Fruit fly (Drosophila melanogaster) whole organism, embryonic: ENCODE results near the gene H.
A peak's percentile ranks its signal among the peaks of the same experiment; 100 is the strongest.

ENCODE experiments used
- BEAF-32 ChIP-seq: fragments of 200-800 bp; sonication (Bioruptor generic); optimal IDR thresholded peaks from 3 replicates; lab custom pipeline; 2017; ENCODE audit warnings: missing biosample characterization, missing genetic modification characterization, mild to moderate bottlenecking, moderate library complexity, missing genetic modification reagents
- Bteb2 ChIP-seq: fragments of 200-800 bp; sonication (Bioruptor generic); optimal IDR thresholded peaks from 2 replicates; lab custom pipeline; 2016; ENCODE audit warnings: missing biosample characterization, missing genetic modification characterization
- C15 ChIP-seq: fragments of 200-800 bp; sonication (Bioruptor generic); IDR thresholded peaks from 3 replicates; pipeline ENCODE4 v1.3.6; 2022; ENCODE audit warnings: missing biosample characterization, missing genetic modification characterization
- CG12219 ChIP-seq: fragments of 200-800 bp; sonication (Bioruptor generic); optimal IDR thresholded peaks from 3 replicates; lab custom pipeline; 2018; ENCODE audit warnings: missing biosample characterization, mild to moderate bottlenecking, missing genetic modification characterization
- CG13894 ChIP-seq: fragments of 200-800 bp; sonication (Bioruptor generic); optimal IDR thresholded peaks from 3 replicates; lab custom pipeline; 2018; ENCODE audit warnings: missing biosample characterization, mild to moderate bottlenecking, missing genetic modification characterization, moderate library complexity
- CG1603 ChIP-seq: fragments of 200-800 bp; sonication (Bioruptor generic); optimal IDR thresholded peaks from 2 replicates; lab custom pipeline; 2019; ENCODE audit warnings: missing biosample characterization, mild to moderate bottlenecking, missing genetic modification characterization, moderate library complexity
- CG17829 ChIP-seq: fragments of 200-800 bp; optimal IDR thresholded peaks from 2 replicates; lab custom pipeline; 2019; ENCODE audit warnings: missing biosample characterization, mild to moderate bottlenecking, missing genetic modification characterization, moderate library complexity
- CG18599 ChIP-seq: fragments of 200-800 bp; sonication (Bioruptor generic); optimal IDR thresholded peaks from 3 replicates; lab custom pipeline; 2017; ENCODE audit warnings: missing biosample characterization, missing genetic modification characterization, mild to moderate bottlenecking, moderate library complexity, missing genetic modification reagents
- CG2712 ChIP-seq: fragments of 200-800 bp; optimal IDR thresholded peaks from 3 replicates; lab custom pipeline; 2019; ENCODE audit warnings: missing biosample characterization, mild to moderate bottlenecking, missing genetic modification characterization, moderate library complexity
- CG3163 ChIP-seq: fragments of 200-800 bp; sonication (Bioruptor generic); optimal IDR thresholded peaks from 3 replicates; lab custom pipeline; 2016; ENCODE audit warnings: missing biosample characterization, missing genetic modification characterization
- CG34376 ChIP-seq: fragments of 200-800 bp; sonication (Bioruptor generic); optimal IDR thresholded peaks from 2 replicates; lab custom pipeline; 2018; ENCODE audit warnings: missing biosample characterization, mild to moderate bottlenecking, missing genetic modification characterization
- CG4328 ChIP-seq: fragments of 200-800 bp; sonication (Bioruptor generic); optimal IDR thresholded peaks from 3 replicates; lab custom pipeline; 2017; ENCODE audit warnings: missing biosample characterization, missing genetic modification reagents, missing genetic modification characterization
- CG5180 ChIP-seq: fragments of 200-800 bp; sonication (Bioruptor generic); optimal IDR thresholded peaks from 3 replicates; lab custom pipeline; 2017; ENCODE audit warnings: missing biosample characterization, missing genetic modification characterization, mild to moderate bottlenecking, moderate library complexity, missing genetic modification reagents
- CG6791 ChIP-seq: fragments of 200-800 bp; sonication (Bioruptor generic); IDR thresholded peaks from 3 replicates; pipeline ENCODE4 v1.3.6; 2022; ENCODE audit warnings: missing biosample characterization, missing genetic modification characterization; ENCODE audit not compliant: partially characterized antibody
- CG7987 ChIP-seq: fragments of 200-800 bp; sonication (Bioruptor generic); optimal IDR thresholded peaks from 2 replicates; lab custom pipeline; 2018; ENCODE audit warnings: missing biosample characterization, mild to moderate bottlenecking, missing genetic modification characterization, moderate library complexity
- CG8944 ChIP-seq: fragments of 200-800 bp; sonication (Bioruptor generic); optimal IDR thresholded peaks from 3 replicates; lab custom pipeline; 2016; ENCODE audit warnings: missing biosample characterization, missing genetic modification characterization
- CG9609 ChIP-seq: fragments of 200-800 bp; sonication (Bioruptor generic); optimal IDR thresholded peaks from 3 replicates; lab custom pipeline; 2016; ENCODE audit warnings: missing biosample characterization, missing genetic modification characterization
- CG9817 ChIP-seq: fragments of 200-800 bp; sonication (Bioruptor generic); optimal IDR thresholded peaks from 2 replicates; lab custom pipeline; 2018; ENCODE audit warnings: missing biosample characterization, mild to moderate bottlenecking, missing genetic modification characterization, moderate library complexity
- D19B ChIP-seq: fragments of 200-800 bp; sonication (Bioruptor generic); optimal IDR thresholded peaks from 2 replicates; lab custom pipeline; 2017; ENCODE audit warnings: missing biosample characterization, mild to moderate bottlenecking, missing genetic modification characterization
- HmgZ ChIP-seq: fragments of 200-800 bp; sonication (Bioruptor generic); optimal IDR thresholded peaks from 2 replicates; lab custom pipeline; 2018; ENCODE audit warnings: missing biosample characterization, mild to moderate bottlenecking, missing genetic modification characterization
- Med ChIP-seq: fragments of 200-800 bp; sonication (Bioruptor generic); peaks from one replicate; lab custom pipeline; 2016; ENCODE audit warnings: missing biosample characterization, missing genetic modification characterization, mild to moderate bottlenecking, inconsistent platforms, moderate library complexity
- Meics ChIP-seq: fragments of 200-800 bp; sonication (Bioruptor generic); optimal IDR thresholded peaks from 2 replicates; lab custom pipeline; 2017; ENCODE audit warnings: missing biosample characterization, mild to moderate bottlenecking, missing genetic modification characterization
- Nf-YC ChIP-seq: fragments of 200-800 bp; optimal IDR thresholded peaks from 3 replicates; lab custom pipeline; 2019; ENCODE audit warnings: missing biosample characterization, mild to moderate bottlenecking, missing genetic modification characterization, moderate library complexity
- bigmax ChIP-seq: fragments of 200-800 bp; sonication (Bioruptor generic); optimal IDR thresholded peaks from 2 replicates; lab custom pipeline; 2018; ENCODE audit warnings: missing biosample characterization, mild to moderate bottlenecking, missing genetic modification characterization
- cas ChIP-seq: fragments of 200-800 bp; sonication (Bioruptor generic); IDR thresholded peaks from 2 replicates; pipeline ENCODE4 v1.3.6; 2022; ENCODE audit warnings: missing biosample characterization, missing genetic modification characterization
- ci ChIP-seq: fragments of 200-800 bp; sonication (Bioruptor generic); IDR thresholded peaks from 3 replicates; pipeline ENCODE4 v1.3.6; 2022; ENCODE audit warnings: missing biosample characterization, missing genetic modification characterization
- exex ChIP-seq: fragments of 200-800 bp; sonication (Bioruptor generic); optimal IDR thresholded peaks from 4 replicates; lab custom pipeline; 2018; ENCODE audit warnings: missing biosample characterization, mild to moderate bottlenecking, missing genetic modification characterization, moderate library complexity
- eyg ChIP-seq: fragments of 200-800 bp; sonication (Bioruptor generic); optimal IDR thresholded peaks from 3 replicates; lab custom pipeline; 2016; ENCODE audit warnings: missing biosample characterization, missing genetic modification characterization
- fu2 ChIP-seq: fragments of 200-800 bp; sonication (Bioruptor generic); optimal IDR thresholded peaks from 2 replicates; lab custom pipeline; 2016; ENCODE audit warnings: missing biosample characterization, missing genetic modification characterization
- gsb ChIP-seq: fragments of 200-800 bp; sonication (Bioruptor generic); IDR thresholded peaks from 2 replicates; pipeline ENCODE4 v1.3.6; 2022; ENCODE audit warnings: missing biosample characterization, missing genetic modification characterization
- her ChIP-seq: fragments of 200-800 bp; sonication (Bioruptor generic); optimal IDR thresholded peaks from 2 replicates; lab custom pipeline; 2016; ENCODE audit warnings: missing biosample characterization, missing genetic modification characterization
- insv ChIP-seq, 2 experiments: fragments of 200-800 bp; sonication (Bioruptor generic); optimal IDR thresholded peaks; 3 replicates each; lab custom pipeline; 2016 to 2018; ENCODE audit warnings: missing biosample characterization in 2 of 2, missing genetic modification characterization in 2 of 2
- inv ChIP-seq: fragments of 200-800 bp; sonication (Bioruptor generic); IDR thresholded peaks from 2 replicates; pipeline ENCODE4 v1.3.6; 2022; ENCODE audit warnings: missing biosample characterization, missing genetic modification characterization; ENCODE audit not compliant: partially characterized antibody
- knrl ChIP-seq: fragments of 200-800 bp; sonication (Bioruptor generic); IDR thresholded peaks from 3 replicates; pipeline ENCODE4 v1.3.6; 2022; ENCODE audit warnings: missing biosample characterization, missing genetic modification characterization; ENCODE audit not compliant: partially characterized antibody
- maf-S ChIP-seq: fragments of 200-800 bp; sonication (Bioruptor generic); optimal IDR thresholded peaks from 2 replicates; lab custom pipeline; 2016; ENCODE audit warnings: missing biosample characterization, missing genetic modification characterization
- odd ChIP-seq: fragments of 200-800 bp; sonication (Bioruptor generic); optimal IDR thresholded peaks from 2 replicates; lab custom pipeline; 2017; ENCODE audit warnings: missing biosample characterization, mild to moderate bottlenecking, missing genetic modification characterization
- pfk ChIP-seq: fragments of 200-800 bp; sonication (Bioruptor generic); optimal IDR thresholded peaks from 2 replicates; lab custom pipeline; 2018; ENCODE audit warnings: missing biosample characterization, mild to moderate bottlenecking, missing genetic modification characterization, moderate library complexity
- pnt ChIP-seq: fragments of 200-800 bp; sonication (Bioruptor generic); optimal IDR thresholded peaks from 3 replicates; lab custom pipeline; 2016; ENCODE audit warnings: missing biosample characterization, missing genetic modification characterization
- row ChIP-seq: fragments of 200-800 bp; sonication (Bioruptor generic); IDR thresholded peaks from 3 replicates; pipeline ENCODE4 v1.3.6; 2022; ENCODE audit warnings: missing biosample characterization, missing genetic modification characterization
- scrt ChIP-seq: fragments of 200-800 bp; sonication (Bioruptor generic); optimal IDR thresholded peaks from 2 replicates; lab custom pipeline; 2018; ENCODE audit warnings: missing biosample characterization, mild to moderate bottlenecking, missing genetic modification characterization, moderate library complexity
- sens ChIP-seq: fragments of 200-800 bp; sonication (Bioruptor generic); peaks from one replicate; lab custom pipeline; 2016; ENCODE audit warnings: missing biosample characterization, missing genetic modification characterization
- sens-2 ChIP-seq: fragments of 200-800 bp; sonication (Bioruptor generic); IDR thresholded peaks from 2 replicates; pipeline ENCODE4 v1.3.6; 2022; ENCODE audit warnings: missing biosample characterization, missing genetic modification characterization
- sna ChIP-seq: fragments of 200-800 bp; sonication (Bioruptor generic); IDR thresholded peaks from 2 replicates; pipeline ENCODE4 v1.3.6; 2022; ENCODE audit warnings: missing biosample characterization, missing genetic modification characterization; ENCODE audit not compliant: partially characterized antibody
- sob ChIP-seq: fragments of 200-800 bp; sonication (Bioruptor generic); IDR thresholded peaks from 2 replicates; pipeline ENCODE4 v1.3.6; 2022; ENCODE audit warnings: missing biosample characterization, missing genetic modification characterization
- sr ChIP-seq: fragments of 200-800 bp; sonication (Bioruptor generic); IDR thresholded peaks from 3 replicates; pipeline ENCODE4 v1.3.6; 2022; ENCODE audit warnings: missing biosample characterization, missing genetic modification characterization
- sug ChIP-seq: fragments of 200-800 bp; optimal IDR thresholded peaks from 2 replicates; lab custom pipeline; 2019; ENCODE audit warnings: missing biosample characterization, mild to moderate bottlenecking, missing genetic modification characterization, moderate library complexity
- unpg ChIP-seq: fragments of 200-800 bp; sonication (Bioruptor generic); optimal IDR thresholded peaks from 3 replicates; lab custom pipeline; 2018; ENCODE audit warnings: missing biosample characterization, mild to moderate bottlenecking, missing genetic modification characterization, moderate library complexity
- vfl ChIP-seq: fragments of 200-800 bp; sonication (Bioruptor generic); optimal IDR thresholded peaks from 2 replicates; lab custom pipeline; 2016; ENCODE audit warnings: missing biosample characterization, missing genetic modification characterization
- wdn ChIP-seq: fragments of 200-800 bp; sonication (Bioruptor generic); IDR thresholded peaks from 2 replicates; pipeline ENCODE4 v1.3.6; 2022; ENCODE audit warnings: missing biosample characterization, missing genetic modification characterization
- wek ChIP-seq: fragments of 200-800 bp; sonication (Bioruptor generic); optimal IDR thresholded peaks from 3 replicates; lab custom pipeline; 2018; ENCODE audit warnings: missing biosample characterization, mild to moderate bottlenecking, missing genetic modification characterization, moderate library complexity

H gene

DNA sequence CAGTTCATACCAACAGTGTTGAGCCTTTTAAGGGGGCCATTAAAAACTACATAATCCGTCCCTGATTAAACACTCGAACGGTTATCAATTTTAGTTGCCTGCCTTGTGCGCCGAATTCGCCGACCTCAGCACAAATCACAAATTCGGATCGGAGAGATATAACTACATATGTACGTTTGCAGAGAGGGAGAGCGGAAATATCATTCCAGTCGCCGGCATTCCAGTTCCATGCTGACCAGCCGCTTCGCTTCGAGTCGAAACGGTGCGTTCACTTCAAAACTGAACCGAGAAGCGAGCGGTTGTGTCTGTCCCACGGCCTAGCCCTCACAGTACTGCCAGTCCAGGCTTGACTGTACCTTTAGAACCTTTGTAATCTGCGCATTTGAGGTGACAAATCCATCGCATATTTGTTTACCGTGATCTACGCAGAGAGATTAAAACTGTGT is 47.2 kb upstream of the H start (continued):
- peak; percentile 32 for TF ChIP-seq CG4328 (GFP tag; lab: Kevin White, UChicago)
- no peak for TF ChIP-seq eyg
- no peak for TF ChIP-seq cas (GFP tag; lab: Robert Waterston, UW)
- peak; percentile 38 for TF ChIP-seq Nf-YC (tag; lab: Kevin White, UChicago)
- peak; percentile 92 for TF ChIP-seq Med (GFP tag; lab: Kevin White, UChicago)
- TF ChIP-seq wdn (GFP tag; lab: Robert Waterston, UW) = peak; percentile 55; the same call in 1 of the 2 replicates
- TF ChIP-seq HmgZ (tag; lab: Kevin White, UChicago) = peak; percentile 60
- peak; percentile 2 for TF ChIP-seq unpg
- TF ChIP-seq sens-2 (GFP tag; lab: Robert Waterston, UW) = peak; percentile 75
- TF ChIP-seq CG18599 (GFP tag; lab: Kevin White, UChicago) = peak; percentile 54
- no peak for TF ChIP-seq CG9609
- peak; percentile 29 for TF ChIP-seq CG3163 (GFP tag; lab: Kevin White, UChicago)
- 0 out of 3 replicates have a peak, but pooled peaks have one; percentile 37 for TF ChIP-seq CG6791 (GFP tag; lab: Robert Waterston, UW)
- no peak for TF ChIP-seq CG9817 (tag; lab: Kevin White, UChicago)
- peak; percentile 5 for TF ChIP-seq wek (GFP tag; lab: Kevin White, UChicago)
- TF ChIP-seq gsb (GFP tag; lab: Robert Waterston, UW) = 0 out of 2 replicates have a peak, but pooled peaks have one; percentile 8
- no peak for TF ChIP-seq CG12219 (GFP tag; lab: Kevin White, UChicago)
- peak; percentile 7 for TF ChIP-seq Meics (GFP tag; lab: Kevin White, UChicago)
- TF ChIP-seq insv (GFP tag; optimal IDR thresholded peaks at IDR 0.05; lab: Kevin White, UChicago) = peak in 1 of 2 experiments; percentile 18
- peak; percentile 5 for TF ChIP-seq scrt (GFP tag; lab: Kevin White, UChicago)
- no peak for TF ChIP-seq sna
- peak; percentile 4 for TF ChIP-seq CG2712 (tag; lab: Kevin White, UChicago)
- TF ChIP-seq ci (GFP tag; lab: Robert Waterston, UW) = peak; percentile 59; the same call in 1 of the 3 replicates
- TF ChIP-seq vfl = peak; percentile 17
- TF ChIP-seq CG5180 (GFP tag; lab: Kevin White, UChicago) = peak; percentile 50
- peak; percentile 65 for TF ChIP-seq CG17829 (tag; lab: Kevin White, UChicago)
- peak; percentile 32 for TF ChIP-seq fu2
- TF ChIP-seq CG7987 (GFP tag; lab: Kevin White, UChicago) = peak; percentile 30
- TF ChIP-seq CG8944 (GFP tag; lab: Kevin White, UChicago) = no peak
- TF ChIP-seq bigmax (GFP tag; lab: Kevin White, UChicago) = peak; percentile 56
- peak; percentile 57 for TF ChIP-seq her (GFP tag; lab: Kevin White, UChicago)
- no peak for TF ChIP-seq pnt (GFP tag; lab: Kevin White, UChicago)
- no peak for TF ChIP-seq Bteb2
- TF ChIP-seq sob (GFP tag; lab: Robert Waterston, UW) = peak; percentile 34; the same call in 1 of the 2 replicates
- no peak for TF ChIP-seq inv (GFP tag; lab: Robert Waterston, UW)
- peak; percentile 90 for TF ChIP-seq sug (tag; lab: Kevin White, UChicago)
- peak; percentile 22 for TF ChIP-seq maf-S
- no peak for TF ChIP-seq CG1603
- TF ChIP-seq D19B (GFP tag; lab: Kevin White, UChicago) = no peak
- TF ChIP-seq CG13894 (tag; lab: Kevin White, UChicago) = peak; percentile 73
- TF ChIP-seq sens (GFP tag; lab: Kevin White, UChicago) = peak; percentile 54
- no peak for TF ChIP-seq C15 (GFP tag; lab: Robert Waterston, UW)
- no peak for TF ChIP-seq knrl
- no peak for TF ChIP-seq BEAF-32 (GFP tag; lab: Kevin White, UChicago)
- TF ChIP-seq sr = no peak
- peak; percentile 82 for TF ChIP-seq exex (tag; lab: Kevin White, UChicago)
- TF ChIP-seq row (GFP tag; lab: Robert Waterston, UW) = peak; percentile 14; the same call in 1 of the 3 replicates
- TF ChIP-seq CG34376 (GFP tag; lab: Kevin White, UChicago) = peak; percentile 97
- TF ChIP-seq pfk = peak; percentile 71
- peak; percentile 22 for TF ChIP-seq odd
